Comparison of ENCODE assay signal across 2 fruit fly cellular contexts in genomic region chr2L:8100489-8101352, dm6.
TF ChIP-seq lines count a peak whose summit lies in the region.

No protein-coding gene starts in this region.

TF ChIP-seq in whole organism, embryonic, 481 proteins besides CTCF, POLR2A, EP300 and RAD21 (continued from another document and continues in another):
- TF ChIP-seq Dp (GFP tag; optimal IDR thresholded peaks at IDR 0.05; lab: Kevin White, UChicago) (no peak), CG43689 (GFP tag; IDR thresholded peaks at IDR 0.05; lab: Robert Waterston, UW) (no peak), Ada2b (GFP tag; IDR thresholded peaks at IDR 0.05; lab: Robert Waterston, UW) (no peak), CG16863 (GFP tag; optimal IDR thresholded peaks at IDR 0.05; lab: Kevin White, UChicago) (no peak), Tbp (GFP tag; optimal IDR thresholded peaks at IDR 0.05; lab: Kevin White, UChicago) (no peak), Xrp1 (GFP tag; IDR thresholded peaks at IDR 0.05; lab: Robert Waterston, UW) (0 out of 2 replicates have a peak, but pooled peaks have one; percentile 27), dysf (GFP tag; IDR thresholded peaks at IDR 0.05; lab: Robert Waterston, UW) (peak; percentile 37; the same call in 1 of the 3 replicates), tup (GFP tag; optimal IDR thresholded peaks at IDR 0.05; lab: Kevin White, UChicago) (no peak), Sox100B (GFP tag; optimal IDR thresholded peaks at IDR 0.05; lab: Kevin White, UChicago) (no peak), CG14710 (tag; optimal IDR thresholded peaks at IDR 0.05; lab: Kevin White, UChicago) (peak; percentile 15), Hmr (GFP tag; optimal IDR thresholded peaks at IDR 0.05; lab: Kevin White, UChicago) (peak; percentile 26), Hmx (GFP tag; optimal IDR thresholded peaks at IDR 0.05; lab: Kevin White, UChicago) (no peak), CG12155 (GFP tag; optimal IDR thresholded peaks at IDR 0.05; lab: Kevin White, UChicago) (no peak), Atf6 (GFP tag; IDR thresholded peaks at IDR 0.05; lab: Robert Waterston, UW) (no peak), CG15696 (tag; optimal IDR thresholded peaks at IDR 0.05; lab: Kevin White, UChicago) (no peak), D19B (GFP tag; optimal IDR thresholded peaks at IDR 0.05; lab: Kevin White, UChicago) (no peak), CG31224 (GFP tag; IDR thresholded peaks at IDR 0.05; lab: Robert Waterston, UW) (no peak), CG13296 (GFP tag; optimal IDR thresholded peaks at IDR 0.05; lab: Kevin White, UChicago) (peak; percentile 40), CG4617 (GFP tag; optimal IDR thresholded peaks at IDR 0.05; lab: Kevin White, UChicago; ENCODE audit: borderline replicate concordance) (no peak), CG13624 (GFP tag; optimal IDR thresholded peaks at IDR 0.05; lab: Kevin White, UChicago) (no peak), fd3F (GFP tag; optimal IDR thresholded peaks at IDR 0.05; lab: Kevin White, UChicago) (peak; percentile 8), Doc2 (GFP tag; IDR thresholded peaks at IDR 0.05; lab: Robert Waterston, UW) (no peak), CG1024 (GFP tag; IDR thresholded peaks at IDR 0.05; lab: Robert Waterston, UW) (no peak), sqz (GFP tag; optimal IDR thresholded peaks at IDR 0.05; lab: Kevin White, UChicago) (no peak), bowl (GFP tag; IDR thresholded peaks at IDR 0.05; lab: Robert Waterston, UW) (no peak), CG3281 (GFP tag; optimal IDR thresholded peaks at IDR 0.05; lab: Kevin White, UChicago) (peak; percentile 38), scrt (GFP tag; optimal IDR thresholded peaks at IDR 0.05; lab: Kevin White, UChicago) (peak; percentile 4), Aef1 (GFP tag; IDR thresholded peaks at IDR 0.05; lab: Robert Waterston, UW) (no peak), da (GFP tag; optimal IDR thresholded peaks at IDR 0.05; lab: Kevin White, UChicago) (no peak), gt (GFP tag; IDR thresholded peaks at IDR 0.05; lab: Robert Waterston, UW) (no peak), zen (tag; optimal IDR thresholded peaks at IDR 0.05; lab: Kevin White, UChicago) (no peak), CG9797 (GFP tag; optimal IDR thresholded peaks at IDR 0.05; lab: Kevin White, UChicago) (no peak), CG9215 (GFP tag; IDR thresholded peaks at IDR 0.05; lab: Robert Waterston, UW) (no peak), CG5180 (GFP tag; optimal IDR thresholded peaks at IDR 0.05; lab: Kevin White, UChicago) (no peak), Nf-YB (GFP tag; optimal IDR thresholded peaks at IDR 0.05; lab: Kevin White, UChicago) (no peak), dimm (GFP tag; IDR thresholded peaks at IDR 0.05; lab: Robert Waterston, UW) (no peak), fru (optimal IDR thresholded peaks at IDR 0.05; lab: Kevin White, UChicago) (no peak), Ets65A (GFP tag; lab: Kevin White, UChicago) (no peak), pita (GFP tag; optimal IDR thresholded peaks at IDR 0.05; lab: Kevin White, UChicago) (no peak), bab2 (GFP tag; optimal IDR thresholded peaks at IDR 0.05; lab: Kevin White, UChicago) (no peak), Kr (GFP tag; optimal IDR thresholded peaks at IDR 0.05; lab: Kevin White, UChicago) (peak; percentile 34), ATbp (GFP tag; optimal IDR thresholded peaks at IDR 0.05; lab: Kevin White, UChicago) (no peak), Usf (GFP tag; optimal IDR thresholded peaks at IDR 0.05; lab: Kevin White, UChicago) (no peak), unc-4 (GFP tag; IDR thresholded peaks at IDR 0.05; lab: Robert Waterston, UW; ENCODE audit: partially characterized antibody) (no peak), CG5245 (GFP tag; optimal IDR thresholded peaks at IDR 0.05; lab: Kevin White, UChicago) (no peak), insv (GFP tag; optimal IDR thresholded peaks at IDR 0.05; lab: Kevin White, UChicago) (no peak), CG10147 (GFP tag; optimal IDR thresholded peaks at IDR 0.05; lab: Kevin White, UChicago) (no peak), CG17186 (GFP tag; optimal IDR thresholded peaks at IDR 0.05; lab: Kevin White, UChicago) (no peak), stwl (tag; optimal IDR thresholded peaks at IDR 0.05; lab: Kevin White, UChicago) (no peak), nom (GFP tag; optimal IDR thresholded peaks at IDR 0.05; lab: Kevin White, UChicago) (no peak), dan (GFP tag; IDR thresholded peaks at IDR 0.05; lab: Robert Waterston, UW) (no peak), Awh (GFP tag; IDR thresholded peaks at IDR 0.05; lab: Robert Waterston, UW) (peak; percentile 29; the same call in 1 of the 2 replicates), exex (tag; optimal IDR thresholded peaks at IDR 0.05; lab: Kevin White, UChicago) (peak; percentile 99), CG32772 (GFP tag; IDR thresholded peaks at IDR 0.05; lab: Robert Waterston, UW) (no peak), crol (GFP tag; IDR thresholded peaks at IDR 0.05; lab: Robert Waterston, UW) (no peak), Scr (GFP tag; IDR thresholded peaks at IDR 0.05; lab: Robert Waterston, UW; ENCODE audit: partially characterized antibody) (no peak), C15 (GFP tag; IDR thresholded peaks at IDR 0.05; lab: Robert Waterston, UW) (no peak), inv (GFP tag; IDR thresholded peaks at IDR 0.05; lab: Robert Waterston, UW; ENCODE audit: partially characterized antibody) (no peak), zfh2 (GFP tag; optimal IDR thresholded peaks at IDR 0.05; lab: Kevin White, UChicago) (no peak), Dbx (GFP tag; IDR thresholded peaks at IDR 0.05; lab: Robert Waterston, UW) (peak; percentile 23; the same call in 1 of the 3 replicates), pfk (GFP tag; optimal IDR thresholded peaks at IDR 0.05; lab: Kevin White, UChicago) (peak; percentile 19), Stat92E (GFP tag; optimal IDR thresholded peaks at IDR 0.05; lab: Kevin White, UChicago) (peak in 1 of 3 experiments; percentile 62), cas (GFP tag; IDR thresholded peaks at IDR 0.05; lab: Robert Waterston, UW) (no peak), CG3995 (GFP tag; optimal IDR thresholded peaks at IDR 0.05; lab: Kevin White, UChicago) (no peak), CG11085 (GFP tag; IDR thresholded peaks at IDR 0.05; lab: Robert Waterston, UW) (no peak), CG18476 (GFP tag; optimal IDR thresholded peaks at IDR 0.05; lab: Kevin White, UChicago) (no peak), Hsf (GFP tag; optimal IDR thresholded peaks at IDR 0.05; lab: Kevin White, UChicago) (no peak), gsb-n (tag; optimal IDR thresholded peaks at IDR 0.05; lab: Kevin White, UChicago) (no peak), twi (tag; optimal IDR thresholded peaks at IDR 0.05; lab: Kevin White, UChicago) (peak; percentile 53)

TF ChIP-seq in whole organism, prepupa, 60 proteins besides CTCF, POLR2A, EP300 and RAD21 (continued from another document):
- TF ChIP-seq acj6 (GFP tag; optimal IDR thresholded peaks at IDR 0.05; lab: Kevin White, UChicago) (peak; percentile 26), pdm3 (GFP tag; optimal IDR thresholded peaks at IDR 0.05; lab: Kevin White, UChicago) (peak; percentile 46), vri (GFP tag; optimal IDR thresholded peaks at IDR 0.05; lab: Kevin White, UChicago) (peak; percentile 97), dsx (GFP tag; optimal IDR thresholded peaks at IDR 0.05; lab: Kevin White, UChicago; ENCODE audit: poor library complexity, severe bottlenecking) (no peak), cyc (GFP tag; optimal IDR thresholded peaks at IDR 0.05; lab: Kevin White, UChicago) (peak; percentile 42), CG6808 (GFP tag; optimal IDR thresholded peaks at IDR 0.05; lab: Kevin White, UChicago) (peak; percentile 11), CG6792 (GFP tag; optimal IDR thresholded peaks at IDR 0.05; lab: Kevin White, UChicago) (no peak), Ets96B (tag; optimal IDR thresholded peaks at IDR 0.05; lab: Kevin White, UChicago) (peak; percentile 51), achi (GFP tag; optimal IDR thresholded peaks at IDR 0.05; lab: Kevin White, UChicago) (peak; percentile 30), CG15336 (GFP tag; IDR thresholded peaks at IDR 0.05; lab: Robert Waterston, UW) (peak; percentile 56), CG10669 (GFP tag; optimal IDR thresholded peaks at IDR 0.05; lab: Kevin White, UChicago) (no peak), Eip75B (GFP tag; optimal IDR thresholded peaks at IDR 0.05; lab: Kevin White, UChicago) (no peak), CG8119 (GFP tag; IDR thresholded peaks at IDR 0.05; lab: Robert Waterston, UW) (peak; percentile 56; the same call in 2 of the 3 replicates), esn (GFP tag; optimal IDR thresholded peaks at IDR 0.05; lab: Kevin White, UChicago) (peak; percentile 45), CG7368 (GFP tag; optimal IDR thresholded peaks at IDR 0.05; lab: Kevin White, UChicago) (peak; percentile 8), Eip78C (GFP tag; lab: Kevin White, UChicago) (peak; percentile 75)
TF ChIP-seq in whole organism, prepupa: peak in this region for 29.
